Worm (Caenorhabditis elegans) whole organism, young adult: ENCODE results near the gene scl-7.

Experiments used
- B0019.2 ChIP-seq: fragments of 200-800 bp; sonication (Bioruptor generic); conservative IDR thresholded peaks from 2 replicates; pipeline ENCODE4 v1.3.6; 2022; ENCODE audit warnings: missing genetic modification reagents, missing genetic modification characterization, missing compliant biosample characterization
- B0035.1 ChIP-seq: sonication (generic microtip); optimal IDR thresholded peaks from 2 replicates; lab custom pipeline; 2016; ENCODE audit warnings: missing genetic modification characterization, mild to moderate bottlenecking, missing compliant biosample characterization, missing genotype, missing genetic modification reagents
- him-1 ChIP-seq: sonication (generic microtip); optimal IDR thresholded peaks from 2 replicates; lab custom pipeline; 2016; ENCODE audit warnings: missing genotype, missing genetic modification reagents, missing genetic modification characterization, missing compliant biosample characterization
- lag-1 ChIP-seq: fragments of 200-800 bp; sonication (Bioruptor generic); IDR thresholded peaks from 2 replicates; pipeline ENCODE4 v1.3.6; 2022; ENCODE audit warnings: missing genetic modification reagents, missing genetic modification characterization, missing compliant biosample characterization
- let-607 ChIP-seq, 2 experiments: fragments of 200-800 bp in 1 of 2; sonication (Bioruptor generic) in 1 of 2; sonication (generic microtip) in 1 of 2; optimal IDR thresholded peaks; 2 replicates each; lab custom pipeline; 2016 to 2018; ENCODE audit warnings: mild to moderate bottlenecking in 2 of 2, missing compliant biosample characterization in 2 of 2, missing genetic modification characterization in 2 of 2, moderate library complexity in 2 of 2, missing genotype in 1 of 2
- mxl-1 ChIP-seq: sonication (generic microtip); optimal IDR thresholded peaks from 2 replicates; lab custom pipeline; 2016; ENCODE audit warnings: missing genetic modification characterization, missing compliant biosample characterization
- nfyb-1 ChIP-seq: fragments of 200-800 bp; sonication (Bioruptor generic); IDR thresholded peaks from 2 replicates; pipeline ENCODE4 v1.3.6; 2022; ENCODE audit warnings: missing genetic modification reagents, missing genetic modification characterization, missing compliant biosample characterization
- snpc-4 ChIP-seq, 5 experiments: fragments of 150-350 bp in 1 of 5; sonication (generic microtip) in 4 of 5; optimal IDR thresholded peaks; 2 replicates each; lab custom pipeline; 2014 to 2018; ENCODE audit warnings: missing genetic modification characterization in 5 of 5, missing biosample characterization in 3 of 5, antibody characterized with exemption in 2 of 5, mild to moderate bottlenecking in 2 of 5, missing compliant biosample characterization in 2 of 5, missing genotype in 2 of 5, moderate library complexity in 2 of 5, missing genetic modification reagents in 1 of 5
- sptf-2 ChIP-seq: fragments of 200-800 bp; sonication (Bioruptor generic); optimal IDR thresholded peaks from 2 replicates; lab custom pipeline; 2018; ENCODE audit warnings: mild to moderate bottlenecking, missing genetic modification characterization, missing compliant biosample characterization
- unc-130 ChIP-seq: sonication (generic microtip); optimal IDR thresholded peaks from 2 replicates; lab custom pipeline; 2016; ENCODE audit warnings: missing genetic modification reagents, missing genetic modification characterization, missing compliant biosample characterization
- xnd-1 ChIP-seq: sonication (generic microtip); optimal IDR thresholded peaks from 2 replicates; lab custom pipeline; 2016; ENCODE audit warnings: missing genotype, missing genetic modification reagents, missing genetic modification characterization, missing compliant biosample characterization
- zfh-2 ChIP-seq: fragments of 200-800 bp; sonication (Bioruptor generic); conservative IDR thresholded peaks from 2 replicates; pipeline ENCODE4 v1.3.6; 2022; ENCODE audit warnings: missing genetic modification reagents, missing genetic modification characterization, missing compliant biosample characterization
- ztf-28 ChIP-seq: fragments of 200-800 bp; sonication (Bioruptor generic); IDR thresholded peaks from 2 replicates; pipeline ENCODE4 v1.3.6; 2022; ENCODE audit warnings: missing genetic modification reagents, missing genetic modification characterization, missing compliant biosample characterization

DNA sequence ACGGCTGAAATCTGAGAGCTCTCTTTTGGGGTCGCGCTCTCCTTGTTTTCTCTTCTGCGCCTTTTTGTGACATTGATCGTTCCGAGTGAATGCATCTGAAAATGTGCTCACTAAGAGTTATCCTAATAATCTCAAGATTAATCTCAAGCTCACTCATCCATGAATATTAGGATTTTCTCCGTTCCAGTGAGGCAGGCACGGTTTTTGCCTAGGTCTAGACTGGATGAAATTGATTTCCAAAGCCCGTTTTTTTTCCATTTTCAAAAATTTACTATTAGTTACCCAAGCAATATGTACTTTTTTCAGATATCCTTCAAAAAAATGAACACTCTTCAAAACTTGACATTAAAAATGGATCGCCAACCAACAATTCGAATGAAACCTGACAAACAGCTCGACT is 28.2 kb upstream of the scl-7 start, which contains the start of gene amt-2:
- no peak for TF ChIP-seq mxl-1
- no peak for TF ChIP-seq sptf-2 (GFP tag; lab: Kevin White, UChicago)
- TF ChIP-seq unc-130: no peak
- TF ChIP-seq B0035.1 (tag; lab: Kevin White, UChicago): no peak
- no peak for TF ChIP-seq him-1 (tag; lab: Kevin White, UChicago)
- no peak for TF ChIP-seq B0019.2
- TF ChIP-seq ztf-28 (GFP tag; lab: Robert Waterston, UW): no peak
- no peak for TF ChIP-seq snpc-4 (GFP tag; optimal IDR thresholded peaks at IDR 0.05; lab: Kevin White, UChicago)
- TF ChIP-seq snpc-4 (tag; optimal IDR thresholded peaks at IDR 0.05; lab: Kevin White, UChicago): no peak
- no peak for TF ChIP-seq let-607 (tag; optimal IDR thresholded peaks at IDR 0.05; lab: Kevin White, UChicago)
- TF ChIP-seq zfh-2 (GFP tag; lab: Robert Waterston, UW): no peak
- TF ChIP-seq xnd-1 (tag; lab: Kevin White, UChicago): no peak
- TF ChIP-seq lag-1 (GFP tag; lab: Robert Waterston, UW): no peak
- TF ChIP-seq nfyb-1 (GFP tag; lab: Robert Waterston, UW): no peak
